Fruit fly (Drosophila melanogaster) whole organism, embryonic: ENCODE measurements around the gene ttm50.

Experiments
- Atf6 ChIP-seq: fragments of 200-800 bp; sonication (Bioruptor generic); IDR thresholded peaks from 2 replicates; pipeline ENCODE4 v1.3.6; 2022; ENCODE audit warnings: missing biosample characterization, missing genetic modification characterization
- CG11085 ChIP-seq: fragments of 200-800 bp; sonication (Bioruptor generic); IDR thresholded peaks from 2 replicates; pipeline ENCODE4 v1.3.6; 2022; ENCODE audit warnings: missing biosample characterization, missing genetic modification characterization
- CG11504 ChIP-seq: fragments of 200-800 bp; sonication (Bioruptor generic); optimal IDR thresholded peaks from 3 replicates; lab custom pipeline; 2019; ENCODE audit warnings: missing biosample characterization, mild to moderate bottlenecking, missing genetic modification characterization, moderate library complexity
- CG11723 ChIP-seq: fragments of 200-800 bp; sonication (Bioruptor generic); optimal IDR thresholded peaks from 2 replicates; lab custom pipeline; 2017; ENCODE audit warnings: missing biosample characterization, mild to moderate bottlenecking, missing genetic modification characterization
- CG12236 ChIP-seq: fragments of 200-800 bp; sonication (Bioruptor generic); optimal IDR thresholded peaks from 2 replicates; lab custom pipeline; 2016; ENCODE audit warnings: missing biosample characterization, missing genetic modification characterization
- CG15269 ChIP-seq: fragments of 200-800 bp; sonication (Bioruptor generic); optimal IDR thresholded peaks from 2 replicates; lab custom pipeline; 2018; ENCODE audit warnings: missing biosample characterization, mild to moderate bottlenecking, missing genetic modification characterization, moderate library complexity
- CG1603 ChIP-seq: fragments of 200-800 bp; sonication (Bioruptor generic); optimal IDR thresholded peaks from 2 replicates; lab custom pipeline; 2019; ENCODE audit warnings: missing biosample characterization, mild to moderate bottlenecking, missing genetic modification characterization, moderate library complexity
- CG1832 ChIP-seq: fragments of 200-800 bp; sonication (Bioruptor generic); optimal IDR thresholded peaks from 2 replicates; lab custom pipeline; 2017; ENCODE audit warnings: missing biosample characterization, mild to moderate bottlenecking, missing genetic modification characterization, inconsistent platforms
- CG18599 ChIP-seq: fragments of 200-800 bp; sonication (Bioruptor generic); optimal IDR thresholded peaks from 3 replicates; lab custom pipeline; 2017; ENCODE audit warnings: missing biosample characterization, missing genetic modification characterization, mild to moderate bottlenecking, moderate library complexity, missing genetic modification reagents
- CG2116 ChIP-seq: fragments of 200-800 bp; sonication (Bioruptor generic); optimal IDR thresholded peaks from 3 replicates; lab custom pipeline; 2018; ENCODE audit warnings: missing biosample characterization, mild to moderate bottlenecking, missing genetic modification characterization
- CG2120 ChIP-seq: fragments of 200-800 bp; sonication (Bioruptor generic); optimal IDR thresholded peaks from 3 replicates; lab custom pipeline; 2016; ENCODE audit warnings: missing biosample characterization, missing genetic modification characterization
- CG2678 ChIP-seq: fragments of 200-800 bp; sonication (Bioruptor generic); optimal IDR thresholded peaks from 3 replicates; lab custom pipeline; 2019; ENCODE audit warnings: missing biosample characterization, mild to moderate bottlenecking, missing genetic modification characterization, moderate library complexity
- CG30431 ChIP-seq: fragments of 200-800 bp; sonication (Bioruptor generic); optimal IDR thresholded peaks from 2 replicates; lab custom pipeline; 2017; ENCODE audit warnings: missing biosample characterization, missing genetic modification characterization
- CG34422 ChIP-seq: fragments of 200-800 bp; sonication (Bioruptor generic); IDR thresholded peaks from 3 replicates; pipeline ENCODE4 v1.3.6; 2022; ENCODE audit warnings: missing biosample characterization, missing genetic modification characterization
- CG7839 ChIP-seq: fragments of 200-800 bp; sonication (Bioruptor generic); optimal IDR thresholded peaks from 3 replicates; lab custom pipeline; 2018; ENCODE audit warnings: missing biosample characterization, mild to moderate bottlenecking, missing genetic modification characterization, moderate library complexity
- CG8944 ChIP-seq: fragments of 200-800 bp; sonication (Bioruptor generic); optimal IDR thresholded peaks from 3 replicates; lab custom pipeline; 2016; ENCODE audit warnings: missing biosample characterization, missing genetic modification characterization
- CG9727 ChIP-seq: fragments of 200-800 bp; sonication (Bioruptor generic); optimal IDR thresholded peaks from 3 replicates; lab custom pipeline; 2017; ENCODE audit warnings: missing biosample characterization, mild to moderate bottlenecking, missing genetic modification characterization
- Dll ChIP-seq: fragments of 200-800 bp; sonication (Bioruptor generic); IDR thresholded peaks from 4 replicates; pipeline ENCODE4 v1.3.6; 2022; ENCODE audit warnings: missing biosample characterization, missing genetic modification characterization; ENCODE audit not compliant: partially characterized antibody
- Drgx ChIP-seq: fragments of 200-800 bp; sonication (Bioruptor generic); IDR thresholded peaks from 2 replicates; pipeline ENCODE4 v1.3.6; 2022; ENCODE audit warnings: missing biosample characterization, missing genetic modification characterization
- Ets65A ChIP-seq: fragments of 200-800 bp; sonication (Bioruptor generic); peaks from one replicate; lab custom pipeline; 2016; ENCODE audit warnings: missing biosample characterization, missing genetic modification characterization
- Hr3 ChIP-seq: fragments of 200-800 bp; sonication (Bioruptor generic); optimal IDR thresholded peaks from 3 replicates; lab custom pipeline; 2016; ENCODE audit warnings: missing biosample characterization, missing genetic modification characterization
- Lhr ChIP-seq: fragments of 200-800 bp; sonication (Bioruptor generic); optimal IDR thresholded peaks from 3 replicates; lab custom pipeline; 2017; ENCODE audit warnings: mild to moderate bottlenecking, missing biosample characterization, missing genetic modification reagents, missing genetic modification characterization
- PHDP ChIP-seq: fragments of 200-800 bp; sonication (Bioruptor generic); optimal IDR thresholded peaks from 3 replicates; lab custom pipeline; 2018; ENCODE audit warnings: missing biosample characterization, mild to moderate bottlenecking, missing genetic modification characterization, moderate library complexity
- Rx ChIP-seq: fragments of 200-800 bp; sonication (Bioruptor generic); IDR thresholded peaks from 2 replicates; pipeline ENCODE4 v1.3.6; 2022; ENCODE audit warnings: missing biosample characterization, missing genetic modification characterization
- Trl ChIP-seq, 3 experiments: fragments of >200 bp in 2 of 3; fragments of 200-800 bp in 1 of 3; sonication (Bioruptor generic) in 1 of 3; optimal IDR thresholded peaks; 2 replicates in 1 of 3; 3 replicates in 2 of 3; lab custom pipeline; 2016 to 2017; ENCODE audit warnings: missing biosample characterization in 1 of 3, missing genetic modification characterization in 1 of 3
- Xrp1 ChIP-seq: fragments of 200-800 bp; sonication (Bioruptor generic); IDR thresholded peaks from 2 replicates; pipeline ENCODE4 v1.3.6; 2022; ENCODE audit warnings: missing biosample characterization, missing genetic modification characterization
- ara ChIP-seq: fragments of 200-800 bp; sonication (Bioruptor generic); IDR thresholded peaks from 2 replicates; pipeline ENCODE4 v1.3.6; 2022; ENCODE audit warnings: missing biosample characterization, missing genetic modification characterization
- bigmax ChIP-seq: fragments of 200-800 bp; sonication (Bioruptor generic); optimal IDR thresholded peaks from 2 replicates; lab custom pipeline; 2018; ENCODE audit warnings: missing biosample characterization, mild to moderate bottlenecking, missing genetic modification characterization
- bsh ChIP-seq, 2 experiments: fragments of 200-800 bp; sonication (Bioruptor generic); optimal IDR thresholded peaks; 2 replicates each; lab custom pipeline; 2017 to 2018; ENCODE audit warnings: mild to moderate bottlenecking in 2 of 2, missing biosample characterization in 2 of 2, missing genetic modification characterization in 2 of 2, moderate library complexity in 1 of 2
- cwo ChIP-seq: fragments of 200-800 bp; sonication (Bioruptor generic); optimal IDR thresholded peaks from 3 replicates; lab custom pipeline; 2017; ENCODE audit warnings: missing biosample characterization, missing genetic modification characterization, mild to moderate bottlenecking, moderate library complexity, missing genetic modification reagents
- danr ChIP-seq: fragments of 200-800 bp; sonication (Bioruptor generic); IDR thresholded peaks from 2 replicates; pipeline ENCODE4 v1.3.6; 2022; ENCODE audit warnings: missing biosample characterization, missing genetic modification characterization
- disco-r ChIP-seq: fragments of 200-800 bp; sonication (Bioruptor generic); optimal IDR thresholded peaks from 2 replicates; lab custom pipeline; 2016; ENCODE audit warnings: missing biosample characterization, missing genetic modification characterization
- dmrt99B ChIP-seq: fragments of 200-800 bp; sonication (Bioruptor generic); optimal IDR thresholded peaks from 2 replicates; lab custom pipeline; 2018; ENCODE audit warnings: missing biosample characterization, mild to moderate bottlenecking, missing genetic modification characterization, moderate library complexity
- gt ChIP-seq: fragments of 200-800 bp; sonication (Bioruptor generic); IDR thresholded peaks from 2 replicates; pipeline ENCODE4 v1.3.6; 2022; ENCODE audit warnings: missing biosample characterization, missing genetic modification characterization
- ken ChIP-seq: fragments of 200-800 bp; sonication (Bioruptor generic); IDR thresholded peaks from 3 replicates; pipeline ENCODE4 v1.3.6; 2022; ENCODE audit warnings: missing biosample characterization, missing genetic modification characterization
- klu ChIP-seq: fragments of 200-800 bp; sonication (Bioruptor generic); IDR thresholded peaks from 2 replicates; pipeline ENCODE4 v1.3.6; 2022; ENCODE audit warnings: missing biosample characterization, missing genetic modification characterization
- kni ChIP-seq: fragments of 200-800 bp; sonication (Bioruptor generic); optimal IDR thresholded peaks from 3 replicates; lab custom pipeline; 2017; ENCODE audit warnings: mild to moderate bottlenecking, missing biosample characterization, missing genetic modification reagents, missing genetic modification characterization
- onecut ChIP-seq: fragments of 200-800 bp; sonication (Bioruptor generic); IDR thresholded peaks from 2 replicates; pipeline ENCODE4 v1.3.6; 2022; ENCODE audit warnings: missing biosample characterization, missing genetic modification characterization
- pan ChIP-seq, 4 experiments: fragments of >200 bp in 3 of 4; fragments of 200-800 bp in 1 of 4; sonication (Bioruptor generic) in 1 of 4; optimal IDR thresholded peaks in 3 of 4; IDR thresholded peaks in 1 of 4; 2 replicates each; pipeline versions ENCODE4 v1.3.6 to Lab custom; 2017 to 2022; ENCODE audit warnings: missing biosample characterization in 2 of 4, missing genetic modification characterization in 2 of 4, mixed read lengths in 1 of 4
- pnt ChIP-seq: fragments of 200-800 bp; sonication (Bioruptor generic); optimal IDR thresholded peaks from 3 replicates; lab custom pipeline; 2016; ENCODE audit warnings: missing biosample characterization, missing genetic modification characterization
- ro ChIP-seq: fragments of 200-800 bp; sonication (Bioruptor generic); IDR thresholded peaks from 2 replicates; pipeline ENCODE4 v1.3.6; 2022; ENCODE audit warnings: missing biosample characterization, missing genetic modification characterization
- row ChIP-seq: fragments of 200-800 bp; sonication (Bioruptor generic); IDR thresholded peaks from 3 replicates; pipeline ENCODE4 v1.3.6; 2022; ENCODE audit warnings: missing biosample characterization, missing genetic modification characterization
- salm ChIP-seq: fragments of 200-800 bp; sonication (Bioruptor generic); optimal IDR thresholded peaks from 2 replicates; lab custom pipeline; 2018; ENCODE audit warnings: missing biosample characterization, mild to moderate bottlenecking, missing genetic modification characterization
- sens ChIP-seq: fragments of 200-800 bp; sonication (Bioruptor generic); peaks from one replicate; lab custom pipeline; 2016; ENCODE audit warnings: missing biosample characterization, missing genetic modification characterization
- slbo ChIP-seq: fragments of 200-800 bp; sonication (Bioruptor generic); IDR thresholded peaks from 2 replicates; pipeline ENCODE4 v1.3.6; 2022; ENCODE audit warnings: missing biosample characterization, missing genetic modification characterization
- sug ChIP-seq: fragments of 200-800 bp; optimal IDR thresholded peaks from 2 replicates; lab custom pipeline; 2019; ENCODE audit warnings: missing biosample characterization, mild to moderate bottlenecking, missing genetic modification characterization, moderate library complexity
- tgo ChIP-seq: fragments of 200-800 bp; sonication (Bioruptor generic); IDR thresholded peaks from 3 replicates; pipeline ENCODE4 v1.3.6; 2022; ENCODE audit warnings: missing biosample characterization, missing genetic modification characterization

Gene ttm50

dm6 chrX:2732127-2732526 is at the start of gene ttm50, which contains the start of gene CG2712 (continued):
- TF ChIP-seq CG34422 (GFP tag; lab: Robert Waterston, UW) (no peak), CG11504 (tag; lab: Kevin White, UChicago) (no peak), cwo (GFP tag; lab: Kevin White, UChicago) (peak; percentile 43), danr (0 out of 2 replicates have a peak, but pooled peaks have one; percentile 47), CG30431 (GFP tag; lab: Kevin White, UChicago) (no peak), CG2116 (GFP tag; lab: Kevin White, UChicago) (peak; percentile 55), ara (GFP tag; lab: Robert Waterston, UW) (no peak), salm (tag; lab: Kevin White, UChicago) (no peak)
- TF ChIP-seq, all 482 proteins: peak for 166

DNA sequence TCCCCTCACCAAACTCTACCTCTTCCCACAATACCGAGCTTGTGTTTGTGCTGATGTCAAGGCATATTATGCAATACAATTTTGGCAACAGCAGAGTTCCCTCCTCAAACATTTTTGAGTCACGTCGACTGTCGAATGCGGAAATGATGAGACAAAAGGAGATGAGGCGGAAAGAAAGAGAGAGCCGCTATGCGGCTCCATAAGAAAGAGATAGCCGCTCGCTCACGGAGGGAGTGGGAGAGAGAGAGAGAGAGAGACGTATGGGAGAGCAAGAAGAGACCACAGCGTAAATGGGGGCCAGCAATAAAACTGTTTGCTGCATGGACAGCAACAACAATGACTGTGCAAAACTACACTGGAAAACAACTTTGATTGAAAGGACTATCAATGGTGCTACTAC is 33.5 kb upstream of the ttm50 start:
- TF ChIP-seq CG1832 (GFP tag; lab: Kevin White, UChicago) (peak; percentile 62), dmrt99B (no peak), Trl (optimal IDR thresholded peaks at IDR 0.05; lab: Kevin White, UChicago) (peak; percentile 27 to 32), Trl (GFP tag; optimal IDR thresholded peaks at IDR 0.05; lab: Kevin White, UChicago) (no peak)

DNA sequence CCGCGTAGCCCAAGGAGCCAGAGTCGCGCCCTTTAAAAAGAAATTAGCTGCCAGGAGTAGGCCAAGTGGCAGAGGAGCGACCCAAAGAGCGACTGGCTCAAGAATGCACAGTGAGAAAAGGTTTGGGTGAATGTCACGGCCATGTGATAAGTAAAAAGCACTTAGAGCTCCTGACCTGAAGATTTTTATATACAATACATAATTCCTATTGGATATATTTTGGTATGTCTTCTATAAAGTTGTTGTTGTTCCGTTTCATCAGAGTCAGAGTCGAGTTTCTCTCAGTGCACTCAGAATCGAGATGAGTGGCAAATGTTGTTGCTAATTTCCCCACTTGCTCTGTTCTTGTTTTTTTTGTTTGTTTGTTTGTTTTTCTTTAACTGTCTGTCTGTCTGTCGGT is 29.2 kb upstream of the ttm50 start:
- TF ChIP-seq CG8944 (no peak), ro (GFP tag; lab: Robert Waterston, UW) (no peak), CG11723 (GFP tag; lab: Kevin White, UChicago) (no peak), kni (GFP tag; lab: Kevin White, UChicago) (no peak), pan (optimal IDR thresholded peaks at IDR 0.05; lab: Kevin White, UChicago) (no peak), pan (GFP tag; optimal IDR thresholded peaks at IDR 0.05 in 1 of 2, IDR thresholded peaks at IDR 0.05 in 1 of 2) (no peak), CG11085 (GFP tag; lab: Robert Waterston, UW) (no peak), Dll (GFP tag; lab: Robert Waterston, UW) (no peak), sug (no peak), tgo (GFP tag; lab: Robert Waterston, UW) (no peak), Drgx (GFP tag; lab: Robert Waterston, UW) (0 out of 2 replicates have a peak, but pooled peaks have one; percentile 18), bsh (GFP tag; optimal IDR thresholded peaks at IDR 0.05; lab: Kevin White, UChicago) (peak in 1 of 2 experiments; percentile 19), PHDP (tag; lab: Kevin White, UChicago) (no peak), Ets65A (GFP tag; lab: Kevin White, UChicago) (peak; percentile 75), row (GFP tag; lab: Robert Waterston, UW) (peak; percentile 24; the same call in 1 of the 3 replicates), CG2120 (GFP tag; lab: Kevin White, UChicago) (peak; percentile 9), CG18599 (GFP tag; lab: Kevin White, UChicago) (peak; percentile 41), CG1603 (tag; lab: Kevin White, UChicago) (peak; percentile 3), CG7839 (tag; lab: Kevin White, UChicago) (peak; percentile 10), CG12236 (GFP tag; lab: Kevin White, UChicago) (no peak), ken (no peak), bigmax (GFP tag; lab: Kevin White, UChicago) (no peak), CG2678 (peak; percentile 22), Xrp1 (0 out of 2 replicates have a peak, but pooled peaks have one; percentile 8), klu (GFP tag; lab: Robert Waterston, UW) (no peak), Lhr (GFP tag; lab: Kevin White, UChicago) (no peak), Hr3 (GFP tag; lab: Kevin White, UChicago) (no peak), slbo (GFP tag; lab: Robert Waterston, UW) (peak; percentile 17; the same call in 1 of the 2 replicates), disco-r (GFP tag; lab: Kevin White, UChicago) (no peak), pnt (GFP tag; lab: Kevin White, UChicago) (no peak), CG9727 (GFP tag; lab: Kevin White, UChicago) (no peak), sens (GFP tag; lab: Kevin White, UChicago) (peak; percentile 52), CG11504 (tag; lab: Kevin White, UChicago) (peak; percentile 17), Atf6 (0 out of 2 replicates have a peak, but pooled peaks have one; percentile 20), onecut (GFP tag; lab: Robert Waterston, UW) (no peak), gt (GFP tag; lab: Robert Waterston, UW) (no peak), Rx (GFP tag; lab: Robert Waterston, UW) (peak; percentile 19; the same call in 1 of the 2 replicates), CG15269 (tag; lab: Kevin White, UChicago) (no peak)
